Worm (Caenorhabditis elegans) whole organism, L1 larva: ENCODE measurements around the gene C50H2.13.

Experiments
- blmp-1 ChIP-seq: fragments of 150-350 bp; optimal IDR thresholded peaks from 2 replicates; lab custom pipeline; 2014; ENCODE audit warnings: missing biosample characterization, missing genetic modification characterization
- efl-1 ChIP-seq, 4 experiments: fragments of 150-350 bp; optimal IDR thresholded peaks in 3 of 4; peaks in 1 of 4; 1 replicate in 1 of 4; 2 replicates in 3 of 4; lab custom pipeline; 2014; ENCODE audit warnings: missing biosample characterization in 2 of 4, missing genetic modification characterization in 2 of 4, missing genetic modification reagents in 2 of 4
- fkh-10 ChIP-seq: sonication (generic microtip); optimal IDR thresholded peaks from 2 replicates; lab custom pipeline; 2017; ENCODE audit warnings: missing biosample characterization, missing genetic modification reagents, missing genetic modification characterization
- nhr-84 ChIP-seq: sonication (generic microtip); optimal IDR thresholded peaks from 2 replicates; lab custom pipeline; 2017; ENCODE audit warnings: missing biosample characterization, missing genetic modification characterization
- unc-62 ChIP-seq: fragments of 150-350 bp; optimal IDR thresholded peaks from 2 replicates; lab custom pipeline; 2014; ENCODE audit warnings: missing biosample characterization, missing genetic modification reagents, missing genetic modification characterization
- zag-1 ChIP-seq: fragments of 150-350 bp; optimal IDR thresholded peaks from 2 replicates; lab custom pipeline; 2014; ENCODE audit warnings: missing biosample characterization, missing genetic modification characterization
- ztf-11 ChIP-seq, 2 experiments: sonication (generic microtip); optimal IDR thresholded peaks; 2 replicates each; lab custom pipeline; 2016 to 2017; ENCODE audit warnings: missing genetic modification characterization in 2 of 2, missing biosample characterization in 1 of 2, missing compliant biosample characterization in 1 of 2
- ztf-4 ChIP-seq: fragments of 150-350 bp; optimal IDR thresholded peaks from 2 replicates; lab custom pipeline; 2014; ENCODE audit warnings: missing biosample characterization, missing genetic modification characterization

DNA sequence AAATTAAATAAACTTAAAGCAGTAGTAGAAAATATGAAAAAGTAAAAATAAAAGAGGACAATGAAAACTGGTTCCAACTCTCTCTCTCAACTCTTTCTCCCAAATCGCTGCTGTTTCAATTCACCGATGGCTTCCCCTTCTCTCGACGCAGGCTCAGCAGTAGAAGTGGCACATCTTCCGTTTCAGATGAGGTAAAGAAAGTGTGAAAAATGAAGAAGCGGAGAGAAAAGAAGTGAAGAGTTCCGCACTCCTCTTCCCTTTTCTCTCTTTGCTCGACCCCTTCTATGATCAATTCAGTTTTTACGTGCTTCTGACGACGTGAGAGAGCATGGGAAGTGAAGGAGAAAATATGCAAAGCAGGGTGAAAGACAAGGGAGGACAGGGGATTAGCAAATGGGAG is 47.9 kb downstream of the C50H2.13 start:
- TF ChIP-seq ztf-4 (tag; lab: Kevin White, UChicago) (no peak), fkh-10 (GFP tag; lab: Kevin White, UChicago) (peak; percentile 67), blmp-1 (tag; lab: Kevin White, UChicago) (no peak), zag-1 (tag; lab: Kevin White, UChicago) (no peak), ztf-11 (tag; optimal IDR thresholded peaks at IDR 0.05; lab: Kevin White, UChicago) (no peak), efl-1 (optimal IDR thresholded peaks at IDR 0.05; lab: Kevin White, UChicago) (no peak), efl-1 (GFP tag; optimal IDR thresholded peaks at IDR 0.05 in 1 of 2; lab: Kevin White, UChicago) (peak in 1 of 2 experiments; percentile 72), unc-62 (GFP tag; lab: Kevin White, UChicago) (no peak), nhr-84 (tag; lab: Kevin White, UChicago) (no peak)
